Worm (Caenorhabditis elegans): ENCODE data around the gene ZC239.15.

ce11 chrII:3244758-3245157, 20.2 kb upstream of the ZC239.15 start:
- TF ChIP-seq nhr-77 (tag; optimal IDR thresholded peaks at IDR 0.05) (peak; percentile 77), pqm-1 (tag; optimal IDR thresholded peaks at IDR 0.05) (peak; percentile 79), fos-1 (tag; optimal IDR thresholded peaks at IDR 0.05) (peak; percentile 72), aly-2 (tag; optimal IDR thresholded peaks at IDR 0.05) (no peak), dve-1 (tag; optimal IDR thresholded peaks at IDR 0.05; ENCODE audit: insufficient read depth) (peak; percentile 75), lsy-2 (tag; optimal IDR thresholded peaks at IDR 0.05) (no peak), hif-1 (tag; optimal IDR thresholded peaks at IDR 0.05) (no peak)

All from whole organism, L4 larva.